Fruit fly (Drosophila melanogaster): ENCODE measurements around the gene CG9147.

Gene CG9147

DNA sequence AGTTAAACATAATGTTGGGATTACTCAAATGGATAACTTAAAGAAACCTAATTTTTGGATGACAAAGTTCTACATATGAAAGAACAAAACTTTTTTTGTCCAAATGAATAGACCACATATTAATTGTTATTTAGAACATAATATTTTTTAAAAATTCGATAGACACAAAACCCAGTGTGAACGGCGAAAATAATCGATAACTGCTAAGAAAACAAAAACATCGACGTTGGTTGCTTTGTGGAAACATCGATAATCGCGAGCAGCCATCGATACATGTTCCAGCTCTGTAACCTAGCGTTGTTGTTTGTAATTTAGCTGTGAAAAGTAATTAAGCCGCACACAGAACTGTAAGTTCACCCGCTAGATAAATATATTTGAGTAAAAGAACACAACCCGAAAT lies 15.2 kb upstream of the CG9147 start, which contains the start of gene CG9135 (continued):
- TF ChIP-seq kni (GFP tag; optimal IDR thresholded peaks at IDR 0.05) (no peak), nom (GFP tag; optimal IDR thresholded peaks at IDR 0.05) (no peak), CG13894 (tag; optimal IDR thresholded peaks at IDR 0.05) (no peak), Oaz (GFP tag; IDR thresholded peaks at IDR 0.05) (no peak), Dip3 (GFP tag; optimal IDR thresholded peaks at IDR 0.05) (no peak), bigmax (GFP tag; optimal IDR thresholded peaks at IDR 0.05) (peak; percentile 88), CG4854 (GFP tag; optimal IDR thresholded peaks at IDR 0.05) (no peak), insv (GFP tag; optimal IDR thresholded peaks at IDR 0.05) (no peak), gcm2 (GFP tag; optimal IDR thresholded peaks at IDR 0.05) (no peak), CG16863 (GFP tag; optimal IDR thresholded peaks at IDR 0.05) (no peak), lbe (GFP tag; optimal IDR thresholded peaks at IDR 0.05) (no peak), Dll (GFP tag; IDR thresholded peaks at IDR 0.05; ENCODE audit: partially characterized antibody) (peak; percentile 96), CG12155 (GFP tag; optimal IDR thresholded peaks at IDR 0.05) (no peak), CG7987 (GFP tag; optimal IDR thresholded peaks at IDR 0.05) (no peak), E2f1 (GFP tag; IDR thresholded peaks at IDR 0.05) (no peak), CG18476 (GFP tag; optimal IDR thresholded peaks at IDR 0.05) (no peak), al (GFP tag; IDR thresholded peaks at IDR 0.05) (no peak), CG10959 (GFP tag; IDR thresholded peaks at IDR 0.05) (no peak), mld (GFP tag; IDR thresholded peaks at IDR 0.05; ENCODE audit: partially characterized antibody) (peak; percentile 99), CG4707 (GFP tag; optimal IDR thresholded peaks at IDR 0.05) (no peak), Antp (GFP tag; optimal IDR thresholded peaks at IDR 0.05) (no peak), crc (GFP tag; optimal IDR thresholded peaks at IDR 0.05) (no peak), CG8478 (optimal IDR thresholded peaks at IDR 0.05) (no peak), CkIIα-i1 (GFP tag; IDR thresholded peaks at IDR 0.05) (peak; percentile 69; the same call in 1 of the 2 replicates), Dp (GFP tag; optimal IDR thresholded peaks at IDR 0.05) (peak; percentile 70), CG16813 (GFP tag; IDR thresholded peaks at IDR 0.05; ENCODE audit: partially characterized antibody) (peak; percentile 99), E2f2 (GFP tag; IDR thresholded peaks at IDR 0.05) (peak; percentile 72), CG12219 (GFP tag; optimal IDR thresholded peaks at IDR 0.05) (no peak), sr (GFP tag; IDR thresholded peaks at IDR 0.05) (no peak), ttk (GFP tag; IDR thresholded peaks at IDR 0.05) (no peak), unc-4 (GFP tag; IDR thresholded peaks at IDR 0.05; ENCODE audit: partially characterized antibody) (peak; percentile 99), inv (GFP tag; IDR thresholded peaks at IDR 0.05; ENCODE audit: partially characterized antibody) (peak; percentile 98), CG2202 (tag; optimal IDR thresholded peaks at IDR 0.05) (no peak), CG6689 (GFP tag; IDR thresholded peaks at IDR 0.05) (no peak), da (GFP tag; optimal IDR thresholded peaks at IDR 0.05) (no peak), hb (GFP tag; IDR thresholded peaks at IDR 0.05; ENCODE audit: partially characterized antibody) (peak; percentile 99), crp (GFP tag; optimal IDR thresholded peaks at IDR 0.05) (peak in 1 of 2 experiments; percentile 19), sob (GFP tag; IDR thresholded peaks at IDR 0.05) (peak; percentile 50; the same call in 1 of the 2 replicates), BEAF-32 (GFP tag; optimal IDR thresholded peaks at IDR 0.05) (peak; percentile 96), Nf-YA (GFP tag; IDR thresholded peaks at IDR 0.05) (no peak), CG10321 (GFP tag; IDR thresholded peaks at IDR 0.05) (no peak), slbo (GFP tag; IDR thresholded peaks at IDR 0.05) (0 out of 2 replicates have a peak, but pooled peaks have one; percentile 8), Nf-YC (tag; optimal IDR thresholded peaks at IDR 0.05) (no peak), nmo (GFP tag; optimal IDR thresholded peaks at IDR 0.05) (peak; percentile 36), Xbp1 (GFP tag; optimal IDR thresholded peaks at IDR 0.05) (no peak), jigr1 (GFP tag; IDR thresholded peaks at IDR 0.05) (no peak), jumu (GFP tag; optimal IDR thresholded peaks at IDR 0.05) (no peak), CG8765 (GFP tag; IDR thresholded peaks at IDR 0.05) (no peak), CG7357 (GFP tag; IDR thresholded peaks at IDR 0.05) (peak; percentile 94), NC2β (GFP tag; optimal IDR thresholded peaks at IDR 0.05) (no peak), tna (GFP tag; IDR thresholded peaks at IDR 0.05; ENCODE audit: partially characterized antibody) (peak; percentile 99)

Measured in whole organism, embryonic.